Fruit fly (Drosophila melanogaster): ENCODE measurements around the gene mth.

Gene mth

dm6 chr3L:346656-347640 is at the start of gene mth:
TSS of gene mth (minus strand) at chr3L:346957.
- no peak for TF ChIP-seq CG33017 (tag; optimal IDR thresholded peaks at IDR 0.05)
- no peak for TF ChIP-seq cnc (optimal IDR thresholded peaks at IDR 0.05)
- peak; percentile 77 for TF ChIP-seq kay (GFP tag; ENCODE audit: borderline replicate concordance)
- peak; percentile 67 for TF ChIP-seq bab1 (GFP tag; optimal IDR thresholded peaks at IDR 0.05)
- TF ChIP-seq CG1620 (GFP tag; optimal IDR thresholded peaks at IDR 0.05), result peak; percentile 70
- no peak for TF ChIP-seq CG14711 (tag; optimal IDR thresholded peaks at IDR 0.05)
- peak; percentile 40 for TF ChIP-seq Clk (GFP tag; optimal IDR thresholded peaks at IDR 0.05)
- peak; percentile 39 for TF ChIP-seq cic (GFP tag; optimal IDR thresholded peaks at IDR 0.05)
- TF ChIP-seq pad (GFP tag; optimal IDR thresholded peaks at IDR 0.05), result no peak
- TF ChIP-seq Mnt (GFP tag; optimal IDR thresholded peaks at IDR 0.05), result peak; percentile 19
- TF ChIP-seq Hr96 (GFP tag; optimal IDR thresholded peaks at IDR 0.05), result peak; percentile 74
- no peak for TF ChIP-seq CG5204 (GFP tag; optimal IDR thresholded peaks at IDR 0.05)
- TF ChIP-seq tj (GFP tag; optimal IDR thresholded peaks at IDR 0.05), result peak; percentile 21
- TF ChIP-seq CG11617 (GFP tag; optimal IDR thresholded peaks at IDR 0.05), result peak; percentile 62
- TF ChIP-seq toe (GFP tag; optimal IDR thresholded peaks at IDR 0.05), result peak; percentile 74
- TF ChIP-seq CG7101 (tag; optimal IDR thresholded peaks at IDR 0.05), result peak; percentile 29
- peak; percentile 31 for TF ChIP-seq ovo (GFP tag; optimal IDR thresholded peaks at IDR 0.05)
- no peak for TF ChIP-seq CG7045 (GFP tag; optimal IDR thresholded peaks at IDR 0.05)
- peak; percentile 37 for TF ChIP-seq Crg-1 (GFP tag; optimal IDR thresholded peaks at IDR 0.05)
- TF ChIP-seq CG12768 (GFP tag; optimal IDR thresholded peaks at IDR 0.05), result peak; percentile 1

dm6 chr3L:395192-395591 is 48.4 kb upstream of the mth start:
- no peak for TF ChIP-seq Crg-1 (GFP tag; optimal IDR thresholded peaks at IDR 0.05)
- TF ChIP-seq cic (GFP tag; optimal IDR thresholded peaks at IDR 0.05), result no peak
- no peak for TF ChIP-seq tj (GFP tag; optimal IDR thresholded peaks at IDR 0.05)
- no peak for TF ChIP-seq CG7101 (tag; optimal IDR thresholded peaks at IDR 0.05)
- no peak for TF ChIP-seq bab1 (GFP tag; optimal IDR thresholded peaks at IDR 0.05)
- TF ChIP-seq ovo (GFP tag; optimal IDR thresholded peaks at IDR 0.05), result no peak
- no peak for TF ChIP-seq CG12768 (GFP tag; optimal IDR thresholded peaks at IDR 0.05)
- no peak for TF ChIP-seq CG14711 (tag; optimal IDR thresholded peaks at IDR 0.05)
- TF ChIP-seq CG11617 (GFP tag; optimal IDR thresholded peaks at IDR 0.05), result no peak
- no peak for TF ChIP-seq Hr96 (GFP tag; optimal IDR thresholded peaks at IDR 0.05)
- TF ChIP-seq Mnt (GFP tag; optimal IDR thresholded peaks at IDR 0.05), result no peak
- no peak for TF ChIP-seq toe (GFP tag; optimal IDR thresholded peaks at IDR 0.05)
- no peak for TF ChIP-seq kay (GFP tag; ENCODE audit: borderline replicate concordance)
- TF ChIP-seq CG33017 (tag; optimal IDR thresholded peaks at IDR 0.05), result no peak
- TF ChIP-seq Clk (GFP tag; optimal IDR thresholded peaks at IDR 0.05), result no peak
- no peak for TF ChIP-seq CG5204 (GFP tag; optimal IDR thresholded peaks at IDR 0.05)
- TF ChIP-seq CG7045 (GFP tag; optimal IDR thresholded peaks at IDR 0.05), result no peak
- no peak for TF ChIP-seq cnc (optimal IDR thresholded peaks at IDR 0.05)
- TF ChIP-seq pad (GFP tag; optimal IDR thresholded peaks at IDR 0.05), result no peak

- TF ChIP-seq Mnt (GFP tag; optimal IDR thresholded peaks at IDR 0.05), result no peak
- TF ChIP-seq CG11617 (GFP tag; optimal IDR thresholded peaks at IDR 0.05), result no peak
- no peak for TF ChIP-seq cic (GFP tag; optimal IDR thresholded peaks at IDR 0.05)
- TF ChIP-seq ovo (GFP tag; optimal IDR thresholded peaks at IDR 0.05), result no peak
- TF ChIP-seq CG1620 (GFP tag; optimal IDR thresholded peaks at IDR 0.05), result no peak
- TF ChIP-seq CG5204 (GFP tag; optimal IDR thresholded peaks at IDR 0.05), result no peak
- TF ChIP-seq kay (GFP tag; ENCODE audit: borderline replicate concordance), result no peak
- no peak for TF ChIP-seq CG33017 (tag; optimal IDR thresholded peaks at IDR 0.05)
- TF ChIP-seq toe (GFP tag; optimal IDR thresholded peaks at IDR 0.05), result no peak
- TF ChIP-seq bab1 (GFP tag; optimal IDR thresholded peaks at IDR 0.05), result no peak
- no peak for TF ChIP-seq Crg-1 (GFP tag; optimal IDR thresholded peaks at IDR 0.05)
Observed at dm6 chr3L:392622-393159, 45.9 kb upstream of the mth start, which contains the start of gene trh. TSS of gene trh (minus strand) at chr3L:392633.

- TF ChIP-seq tj (GFP tag; optimal IDR thresholded peaks at IDR 0.05), result no peak
- no peak for TF ChIP-seq CG33017 (tag; optimal IDR thresholded peaks at IDR 0.05)
- no peak for TF ChIP-seq CG5204 (GFP tag; optimal IDR thresholded peaks at IDR 0.05)
- TF ChIP-seq ovo (GFP tag; optimal IDR thresholded peaks at IDR 0.05), result no peak
- TF ChIP-seq kay (GFP tag; ENCODE audit: borderline replicate concordance), result no peak
- no peak for TF ChIP-seq pad (GFP tag; optimal IDR thresholded peaks at IDR 0.05)
- no peak for TF ChIP-seq CG7101 (tag; optimal IDR thresholded peaks at IDR 0.05)
- no peak for TF ChIP-seq Crg-1 (GFP tag; optimal IDR thresholded peaks at IDR 0.05)
- no peak for TF ChIP-seq cic (GFP tag; optimal IDR thresholded peaks at IDR 0.05)
- TF ChIP-seq toe (GFP tag; optimal IDR thresholded peaks at IDR 0.05), result no peak
- TF ChIP-seq CG12768 (GFP tag; optimal IDR thresholded peaks at IDR 0.05), result no peak
- no peak for TF ChIP-seq cnc (optimal IDR thresholded peaks at IDR 0.05)
- TF ChIP-seq Hr96 (GFP tag; optimal IDR thresholded peaks at IDR 0.05), result no peak
- TF ChIP-seq CG7045 (GFP tag; optimal IDR thresholded peaks at IDR 0.05), result no peak
- TF ChIP-seq CG11617 (GFP tag; optimal IDR thresholded peaks at IDR 0.05), result no peak
- TF ChIP-seq Mnt (GFP tag; optimal IDR thresholded peaks at IDR 0.05), result no peak
- no peak for TF ChIP-seq CG1620 (GFP tag; optimal IDR thresholded peaks at IDR 0.05)
- no peak for TF ChIP-seq bab1 (GFP tag; optimal IDR thresholded peaks at IDR 0.05)
- TF ChIP-seq CG14711 (tag; optimal IDR thresholded peaks at IDR 0.05), result no peak
- no peak for TF ChIP-seq Clk (GFP tag; optimal IDR thresholded peaks at IDR 0.05)
Observed at dm6 chr3L:390194-390593, 43.4 kb upstream of the mth start.

dm6 chr3L:388094-388493 is 41.3 kb upstream of the mth start:
- TF ChIP-seq Hr96 (GFP tag; optimal IDR thresholded peaks at IDR 0.05), result no peak
- no peak for TF ChIP-seq bab1 (GFP tag; optimal IDR thresholded peaks at IDR 0.05)

Data from whole organism, adult.